Worm (Caenorhabditis elegans) whole organism, midembryonic: ENCODE data around the gene R151.2.

ENCODE experiments used
- tab-1 ChIP-seq: fragments of 200-800 bp; sonication (Bioruptor generic); IDR thresholded peaks from 2 replicates; pipeline ENCODE4 v1.3.6; 2022; ENCODE audit warnings: missing genetic modification characterization, missing compliant biosample characterization
- ztf-23 ChIP-seq: fragments of 200-800 bp; sonication (Bioruptor generic); IDR thresholded peaks from 2 replicates; pipeline ENCODE4 v1.3.6; 2022; ENCODE audit warnings: missing genetic modification reagents, missing genetic modification characterization, missing compliant biosample characterization

ce11 chrIII:7165276-7165675, 44.5 kb upstream of the R151.2 start:
- no peak for TF ChIP-seq ztf-23 (GFP tag; lab: Robert Waterston, UW)
- TF ChIP-seq tab-1 (GFP tag; lab: Robert Waterston, UW) = no peak
